Worm (Caenorhabditis elegans) whole organism, L4 larva: ENCODE data around the gene spin-3.

Source experiments
- D1046.2 ChIP-seq: fragments of 200-800 bp; sonication (Bioruptor generic); IDR thresholded peaks from 2 replicates; pipeline ENCODE4 v1.3.6; 2022; ENCODE audit warnings: missing genetic modification characterization, missing compliant biosample characterization
- F10B5.3 ChIP-seq: sonication (generic microtip); optimal IDR thresholded peaks from 2 replicates; lab custom pipeline; 2016; ENCODE audit warnings: mild to moderate bottlenecking, missing genetic modification characterization, missing compliant biosample characterization
- F37D6.2 ChIP-seq: sonication (generic microtip); optimal IDR thresholded peaks from 2 replicates; lab custom pipeline; 2016; ENCODE audit warnings: mild to moderate bottlenecking, missing genetic modification characterization, missing compliant biosample characterization
- Y105C5A.15 ChIP-seq: fragments of 200-800 bp; sonication (Bioruptor generic); IDR thresholded peaks from 2 replicates; pipeline ENCODE4 v1.3.6; 2022; ENCODE audit warnings: missing genetic modification characterization, missing compliant biosample characterization
- ZK337.2 ChIP-seq: fragments of 200-800 bp; sonication (Bioruptor generic); IDR thresholded peaks from 2 replicates; pipeline ENCODE4 v1.3.6; 2022; ENCODE audit warnings: missing genetic modification reagents, missing genetic modification characterization, missing compliant biosample characterization
- aha-1 ChIP-seq: fragments of 150-350 bp; peaks from one replicate; lab custom pipeline; 2014; ENCODE audit warnings: missing biosample characterization, missing genetic modification characterization
- ceh-82 ChIP-seq: sonication (generic microtip); optimal IDR thresholded peaks from 2 replicates; lab custom pipeline; 2017; ENCODE audit warnings: missing biosample characterization, missing genetic modification characterization
- ces-1 ChIP-seq: fragments of 150-350 bp; sonication (generic microtip); optimal IDR thresholded peaks from 4 replicates; lab custom pipeline; 2014; ENCODE audit warnings: missing biosample characterization, missing genetic modification reagents, missing genetic modification characterization
- daf-16 ChIP-seq, 3 experiments: sonication (generic microtip); optimal IDR thresholded peaks; 2 replicates each; lab custom pipeline; 2016 to 2017; ENCODE audit warnings: missing genetic modification characterization in 3 of 3, missing genetic modification reagents in 3 of 3, mild to moderate bottlenecking in 2 of 3, missing compliant biosample characterization in 2 of 3, missing biosample characterization in 1 of 3, moderate library complexity in 1 of 3
- daf-19 ChIP-seq: fragments of 200-800 bp; sonication (Bioruptor generic); conservative IDR thresholded peaks from 2 replicates; pipeline ENCODE4 v1.3.6; 2022; ENCODE audit warnings: missing genetic modification characterization, missing compliant biosample characterization
- egl-27 ChIP-seq: sonication (generic microtip); optimal IDR thresholded peaks from 3 replicates; lab custom pipeline; 2017; ENCODE audit warnings: missing biosample characterization, missing genetic modification reagents, missing genetic modification characterization
- gei-8 ChIP-seq: fragments of 200-800 bp; sonication (Bioruptor generic); optimal IDR thresholded peaks from 2 replicates; lab custom pipeline; 2018; ENCODE audit warnings: mild to moderate bottlenecking, missing genetic modification characterization, missing compliant biosample characterization
- hlh-11 ChIP-seq: fragments of 200-800 bp; sonication (Bioruptor generic); optimal IDR thresholded peaks from 2 replicates; lab custom pipeline; 2018; ENCODE audit warnings: mild to moderate bottlenecking, missing genetic modification characterization, missing compliant biosample characterization
- hlh-30 ChIP-seq: sonication (generic microtip); optimal IDR thresholded peaks from 2 replicates; lab custom pipeline; 2017; ENCODE audit warnings: antibody characterized with exemption, mild to moderate bottlenecking, missing genetic modification characterization, missing compliant biosample characterization; ENCODE audit not compliant: insufficient read depth
- jun-1 ChIP-seq: fragments of 150-350 bp; optimal IDR thresholded peaks from 2 replicates; lab custom pipeline; 2014; ENCODE audit warnings: missing biosample characterization, missing genetic modification reagents, missing genetic modification characterization
- lin-13 ChIP-seq: fragments of 150-350 bp; optimal IDR thresholded peaks from 2 replicates; lab custom pipeline; 2014; ENCODE audit warnings: missing biosample characterization, missing genetic modification reagents, missing genetic modification characterization
- lin-29 ChIP-seq: fragments of 200-800 bp; sonication (Bioruptor generic); IDR thresholded peaks from 2 replicates; pipeline ENCODE4 v1.3.6; 2022; ENCODE audit warnings: missing genetic modification reagents, missing genetic modification characterization, missing compliant biosample characterization
- lir-3 ChIP-seq: sonication (generic microtip); optimal IDR thresholded peaks from 2 replicates; lab custom pipeline; 2016; ENCODE audit warnings: mild to moderate bottlenecking, missing genetic modification characterization, missing compliant biosample characterization
- mxl-2 ChIP-seq: fragments of 200-800 bp; sonication (Bioruptor generic); conservative IDR thresholded peaks from 2 replicates; pipeline ENCODE4 v1.3.6; 2022; ENCODE audit warnings: missing genetic modification reagents, missing genetic modification characterization, missing compliant biosample characterization
- mxl-3 ChIP-seq: fragments of 200-800 bp; sonication (Bioruptor generic); optimal IDR thresholded peaks from 2 replicates; lab custom pipeline; 2018; ENCODE audit warnings: mild to moderate bottlenecking, missing genetic modification characterization, missing compliant biosample characterization
- nhr-102 ChIP-seq: sonication (generic microtip); optimal IDR thresholded peaks from 2 replicates; lab custom pipeline; 2016; ENCODE audit warnings: mild to moderate bottlenecking, missing genetic modification characterization, moderate library complexity, missing compliant biosample characterization
- nhr-11 ChIP-seq: fragments of 150-350 bp; optimal IDR thresholded peaks from 2 replicates; lab custom pipeline; 2014; ENCODE audit warnings: missing biosample characterization, missing genetic modification characterization
- nhr-111 ChIP-seq: fragments of 200-800 bp; sonication (Bioruptor generic); optimal IDR thresholded peaks from 2 replicates; lab custom pipeline; 2018; ENCODE audit warnings: mild to moderate bottlenecking, missing genetic modification characterization, missing compliant biosample characterization
- nhr-25 ChIP-seq: sonication (generic microtip); optimal IDR thresholded peaks from 2 replicates; lab custom pipeline; 2017; ENCODE audit warnings: missing genetic modification characterization, mild to moderate bottlenecking, missing compliant biosample characterization, antibody characterized with exemption, moderate library complexity, borderline replicate concordance; ENCODE audit not compliant: insufficient read depth
- nhr-48 ChIP-seq: sonication (generic microtip); optimal IDR thresholded peaks from 2 replicates; lab custom pipeline; 2016; ENCODE audit warnings: mild to moderate bottlenecking, missing genetic modification characterization, missing compliant biosample characterization
- nhr-77 ChIP-seq: fragments of 150-350 bp; optimal IDR thresholded peaks from 2 replicates; lab custom pipeline; 2014; ENCODE audit warnings: missing biosample characterization, missing genetic modification characterization
- pha-4 ChIP-seq, 2 experiments: fragments of 150-350 bp in 1 of 2; fragments of 200-800 bp in 1 of 2; sonication (Bioruptor generic) in 1 of 2; IDR thresholded peaks in 1 of 2; optimal IDR thresholded peaks in 1 of 2; 2 replicates each; pipeline versions ENCODE4 v1.3.6 to Lab custom; 2014 to 2022; ENCODE audit warnings: missing genetic modification characterization in 2 of 2, missing genetic modification reagents in 2 of 2, missing biosample characterization in 1 of 2, missing compliant biosample characterization in 1 of 2
- php-3 ChIP-seq: fragments of 200-800 bp; sonication (Bioruptor generic); IDR thresholded peaks from 2 replicates; pipeline ENCODE4 v1.3.6; 2022; ENCODE audit warnings: missing genetic modification reagents, missing genetic modification characterization, missing compliant biosample characterization
- saeg-2 ChIP-seq: fragments of 200-800 bp; sonication (Bioruptor generic); IDR thresholded peaks from 2 replicates; pipeline ENCODE4 v1.3.6; 2022; ENCODE audit warnings: missing genetic modification reagents, missing genetic modification characterization, missing compliant biosample characterization
- sdz-12 ChIP-seq: fragments of 200-800 bp; sonication (Bioruptor generic); optimal IDR thresholded peaks from 2 replicates; lab custom pipeline; 2018; ENCODE audit warnings: mild to moderate bottlenecking, missing genetic modification characterization, missing compliant biosample characterization
- set-16 ChIP-seq: fragments of 200-800 bp; sonication (Bioruptor generic); IDR thresholded peaks from 2 replicates; pipeline ENCODE4 v1.3.6; 2022; ENCODE audit warnings: missing genetic modification reagents, missing genetic modification characterization, missing compliant biosample characterization
- skn-1 ChIP-seq: fragments of 150-350 bp; optimal IDR thresholded peaks from 2 replicates; lab custom pipeline; 2014; ENCODE audit warnings: missing biosample characterization, missing genetic modification characterization
- snpc-4 ChIP-seq: fragments of 150-350 bp; optimal IDR thresholded peaks from 2 replicates; lab custom pipeline; 2014; ENCODE audit warnings: missing biosample characterization, missing genetic modification characterization
- spr-1 ChIP-seq: sonication (generic microtip); optimal IDR thresholded peaks from 2 replicates; lab custom pipeline; 2016; ENCODE audit warnings: mild to moderate bottlenecking, missing genetic modification characterization, missing compliant biosample characterization
- tra-1 ChIP-seq: fragments of 200-800 bp; sonication (Bioruptor generic); IDR thresholded peaks from 2 replicates; pipeline ENCODE4 v1.3.6; 2022; ENCODE audit warnings: missing genetic modification reagents, missing genetic modification characterization, missing compliant biosample characterization
- unc-39 ChIP-seq: sonication (generic microtip); optimal IDR thresholded peaks from 2 replicates; lab custom pipeline; 2017; ENCODE audit warnings: missing biosample characterization, missing genetic modification characterization
- zag-1 ChIP-seq: fragments of 150-350 bp; optimal IDR thresholded peaks from 2 replicates; lab custom pipeline; 2014; ENCODE audit warnings: missing biosample characterization, missing genetic modification characterization
- ztf-7 ChIP-seq: fragments of 150-350 bp; optimal IDR thresholded peaks from 2 replicates; lab custom pipeline; 2014; ENCODE audit warnings: missing biosample characterization, missing genetic modification characterization

The spin-3 gene

DNA sequence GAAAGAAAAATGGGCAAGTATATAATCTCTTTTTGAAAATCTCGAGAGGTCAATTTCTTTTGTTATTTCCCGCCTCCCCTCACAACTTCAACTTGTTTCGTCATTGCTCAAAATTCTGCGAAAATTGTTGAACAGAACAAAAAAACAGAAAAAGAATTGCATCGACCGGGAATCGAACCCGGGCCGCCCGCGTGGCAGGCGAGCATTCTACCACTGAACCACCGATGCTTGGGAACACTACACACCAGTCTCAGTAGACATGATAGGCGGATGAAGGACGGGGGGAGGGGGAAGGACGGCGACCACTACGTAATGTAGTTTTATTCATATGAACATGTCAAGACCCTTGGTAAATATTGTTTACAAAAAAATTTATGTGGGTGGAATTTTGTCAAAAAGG lies 8.9 kb upstream of the spin-3 start (continued):
- peak; percentile 12 for TF ChIP-seq nhr-25 (tag; lab: Kevin White, UChicago)
- no peak for TF ChIP-seq skn-1 (tag; lab: Kevin White, UChicago)
- no peak for TF ChIP-seq ztf-7 (tag; lab: Kevin White, UChicago)
- TF ChIP-seq zag-1 (tag; lab: Kevin White, UChicago): no peak
- peak; percentile 85 for TF ChIP-seq php-3 (GFP tag; lab: Robert Waterston, UW)
- TF ChIP-seq nhr-77 (tag; lab: Kevin White, UChicago): no peak
- TF ChIP-seq pha-4 (GFP tag; IDR thresholded peaks at IDR 0.05; lab: Robert Waterston, UW): peak; percentile 93
- no peak for TF ChIP-seq pha-4 (tag; optimal IDR thresholded peaks at IDR 0.05; lab: Kevin White, UChicago)
- no peak for TF ChIP-seq egl-27 (tag; lab: Kevin White, UChicago)
- TF ChIP-seq lin-29 (GFP tag; lab: Robert Waterston, UW): peak; percentile 52; the same call in 1 of the 2 replicates
- TF ChIP-seq mxl-2 (GFP tag; lab: Robert Waterston, UW): peak; percentile 69
- peak; percentile 64 for TF ChIP-seq F37D6.2 (tag; lab: Kevin White, UChicago)
- TF ChIP-seq F10B5.3 (tag; lab: Kevin White, UChicago): no peak
- TF ChIP-seq lin-13 (GFP tag; lab: Kevin White, UChicago): peak; percentile 4
- no peak for TF ChIP-seq snpc-4 (tag; lab: Kevin White, UChicago)
- TF ChIP-seq ceh-82 (tag; lab: Kevin White, UChicago): no peak
- peak; percentile 56 for TF ChIP-seq nhr-11
- TF ChIP-seq mxl-3 (GFP tag; lab: Kevin White, UChicago): peak; percentile 65

DNA sequence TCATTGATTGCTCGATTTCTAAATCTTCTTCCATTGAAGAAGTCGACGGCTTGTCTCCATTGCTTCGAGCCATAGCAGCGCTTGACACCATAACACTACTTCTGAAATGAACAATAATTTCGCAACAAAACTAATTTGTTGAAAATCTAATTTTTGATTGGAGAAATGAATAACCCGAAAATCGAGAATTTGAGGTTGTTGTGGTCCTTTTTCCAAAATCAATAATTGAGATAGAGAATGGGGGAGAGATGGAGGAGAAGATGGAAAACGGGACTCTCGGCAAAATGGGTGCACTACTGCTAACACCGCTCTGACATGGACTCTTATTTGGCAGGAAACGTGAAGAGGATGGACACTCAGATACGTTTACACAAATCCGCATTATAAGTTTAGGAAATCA lies 7.9 kb upstream of the spin-3 start, which contains the start of gene snx-17:
Gene snx-17 (minus strand): TSS at position 101 of the 400 bp plus-strand sequence.
- TF ChIP-seq set-16 (no peak), nhr-25 (tag; lab: Kevin White, UChicago) (no peak), lin-29 (GFP tag; lab: Robert Waterston, UW) (no peak), aha-1 (tag; lab: Kevin White, UChicago) (no peak), tra-1 (GFP tag; lab: Robert Waterston, UW) (no peak), daf-16 (GFP tag; optimal IDR thresholded peaks at IDR 0.05; lab: Kevin White, UChicago) (no peak), daf-16 (tag; optimal IDR thresholded peaks at IDR 0.05; lab: Kevin White, UChicago) (no peak), Y105C5A.15 (GFP tag; lab: Robert Waterston, UW) (no peak), gei-8 (GFP tag; lab: Kevin White, UChicago) (no peak)

DNA sequence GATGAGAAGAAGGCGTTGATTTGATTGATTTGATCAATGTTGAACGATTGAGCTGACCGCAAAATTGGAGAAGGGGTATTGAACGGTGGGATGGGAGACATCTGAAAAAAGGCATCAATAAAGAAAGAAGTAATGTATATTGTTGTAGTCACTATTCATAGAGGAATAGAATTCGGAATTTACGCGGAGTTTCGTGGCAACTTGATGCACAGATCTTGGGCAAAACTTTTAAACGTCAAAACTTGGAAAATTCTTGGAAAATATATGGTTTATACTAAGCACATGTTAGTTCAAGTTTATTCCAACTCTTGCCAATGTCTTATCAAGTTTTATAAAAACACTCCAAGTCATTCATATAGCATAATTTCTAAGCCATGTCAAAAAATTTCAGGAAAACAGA lies 3.6 kb upstream of the spin-3 start, which contains the start of gene F17H10.4:
Gene F17H10.4 (minus strand): TSS at position 101 of the 400 bp plus-strand sequence.
- TF ChIP-seq nhr-102 (tag; lab: Kevin White, UChicago) (no peak), jun-1 (tag; lab: Kevin White, UChicago) (no peak), hlh-30 (no peak), daf-19 (GFP tag; lab: Robert Waterston, UW) (no peak), ZK337.2 (no peak), unc-39 (tag; lab: Kevin White, UChicago) (no peak), nhr-111 (GFP tag; lab: Kevin White, UChicago) (no peak)
- TF ChIP-seq, all 104 proteins: peak for 0

DNA sequence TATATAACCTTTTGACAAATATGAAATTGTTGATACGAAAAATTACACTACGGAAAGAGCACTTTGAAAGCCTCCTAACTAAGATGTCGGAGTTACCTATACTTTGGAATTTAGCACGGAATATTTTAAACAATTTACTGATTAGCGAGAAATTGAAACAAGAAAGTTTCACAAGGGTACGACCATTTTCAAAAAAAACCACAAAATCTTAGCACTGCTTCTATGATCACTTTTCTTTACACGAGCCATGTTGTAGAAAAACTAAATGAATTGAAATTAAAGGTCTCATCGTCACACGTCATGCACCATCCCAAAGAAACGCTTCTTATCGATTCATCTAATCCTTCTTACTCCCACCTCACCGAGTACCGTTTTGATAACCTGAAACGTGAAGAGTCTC lies 4.8 kb downstream of the spin-3 start, which contains the start of gene F09A5.2:
Gene F09A5.2 (plus strand): TSS at position 301 of the 400 bp plus-strand sequence.
- TF ChIP-seq saeg-2 (no peak), sdz-12 (no peak), lin-29 (GFP tag; lab: Robert Waterston, UW) (no peak), aha-1 (tag; lab: Kevin White, UChicago) (no peak), spr-1 (no peak), hlh-11 (tag; lab: Kevin White, UChicago) (no peak), ZK337.2 (no peak), D1046.2 (GFP tag; lab: Robert Waterston, UW) (no peak), nhr-48 (tag; lab: Kevin White, UChicago) (no peak), lir-3 (tag; lab: Kevin White, UChicago) (no peak), ces-1 (GFP tag; lab: Kevin White, UChicago) (no peak)
